Fruit fly (Drosophila melanogaster) whole organism, prepupa: ENCODE measurements around the gene CG6465.

Experiments
- Blimp-1 ChIP-seq: fragments of 200-800 bp; sonication (Bioruptor generic); optimal IDR thresholded peaks from 3 replicates; lab custom pipeline; 2017; ENCODE audit warnings: missing biosample characterization, missing genetic modification characterization, mild to moderate bottlenecking, moderate library complexity, missing genetic modification reagents
- CG10631 ChIP-seq: fragments of 200-800 bp; sonication (Bioruptor generic); optimal IDR thresholded peaks from 2 replicates; lab custom pipeline; 2016; ENCODE audit warnings: missing biosample characterization, missing genetic modification characterization
- CG10669 ChIP-seq: fragments of 200-800 bp; sonication (Bioruptor generic); optimal IDR thresholded peaks from 3 replicates; lab custom pipeline; 2018; ENCODE audit warnings: missing biosample characterization, mild to moderate bottlenecking, missing genetic modification characterization, moderate library complexity
- CG11762 ChIP-seq: fragments of 200-800 bp; sonication (Bioruptor generic); optimal IDR thresholded peaks from 3 replicates; lab custom pipeline; 2016; ENCODE audit warnings: missing biosample characterization, missing genetic modification characterization; ENCODE audit not compliant: insufficient read depth
- CG15336 ChIP-seq: fragments of 200-800 bp; sonication (Bioruptor generic); IDR thresholded peaks from 2 replicates; pipeline ENCODE4 v1.3.6; 2022; ENCODE audit warnings: missing biosample characterization, missing genetic modification characterization
- CG16779 ChIP-seq: fragments of 200-800 bp; sonication (Bioruptor generic); optimal IDR thresholded peaks from 3 replicates; lab custom pipeline; 2017; ENCODE audit warnings: missing biosample characterization, mild to moderate bottlenecking, missing genetic modification characterization
- CG31627 ChIP-seq: fragments of 200-800 bp; sonication (Bioruptor generic); optimal IDR thresholded peaks from 3 replicates; lab custom pipeline; 2016; ENCODE audit warnings: missing biosample characterization, missing genetic modification characterization
- CG34406 ChIP-seq: fragments of 200-800 bp; sonication (Bioruptor generic); optimal IDR thresholded peaks from 3 replicates; lab custom pipeline; 2016; ENCODE audit warnings: missing biosample characterization, missing genetic modification characterization
- CG4318 ChIP-seq: fragments of 200-800 bp; sonication (Bioruptor generic); optimal IDR thresholded peaks from 3 replicates; lab custom pipeline; 2017; ENCODE audit warnings: missing biosample characterization, mild to moderate bottlenecking, missing genetic modification characterization
- CG6163 ChIP-seq: fragments of 200-800 bp; sonication (Bioruptor generic); IDR thresholded peaks from 3 replicates; pipeline ENCODE4 v1.3.6; 2022; ENCODE audit warnings: missing biosample characterization, missing genetic modification characterization
- CG6792 ChIP-seq: fragments of 200-800 bp; sonication (Bioruptor generic); optimal IDR thresholded peaks from 3 replicates; lab custom pipeline; 2016; ENCODE audit warnings: missing biosample characterization, missing genetic modification characterization
- CG6854 ChIP-seq: fragments of 200-800 bp; sonication (Bioruptor generic); optimal IDR thresholded peaks from 2 replicates; lab custom pipeline; 2017; ENCODE audit warnings: missing biosample characterization, mild to moderate bottlenecking, missing genetic modification characterization
- CG8119 ChIP-seq: fragments of 200-800 bp; sonication (Bioruptor generic); IDR thresholded peaks from 3 replicates; pipeline ENCODE4 v1.3.6; 2022; ENCODE audit warnings: missing biosample characterization, missing genetic modification characterization
- CG8632 ChIP-seq: fragments of 200-800 bp; sonication (Bioruptor generic); optimal IDR thresholded peaks from 3 replicates; lab custom pipeline; 2016; ENCODE audit warnings: missing biosample characterization, missing genetic modification characterization
- Eip78C ChIP-seq: fragments of 200-800 bp; sonication (Bioruptor generic); peaks from one replicate; lab custom pipeline; 2016; ENCODE audit warnings: missing biosample characterization, missing genetic modification characterization
- Eip93F ChIP-seq: fragments of 200-800 bp; sonication (Bioruptor generic); optimal IDR thresholded peaks from 2 replicates; lab custom pipeline; 2016; ENCODE audit warnings: missing biosample characterization, mild to moderate bottlenecking, missing genetic modification characterization
- Ets21C ChIP-seq: fragments of 200-800 bp; sonication (Bioruptor generic); optimal IDR thresholded peaks from 3 replicates; lab custom pipeline; 2016; ENCODE audit warnings: missing biosample characterization, missing genetic modification characterization
- Ets96B ChIP-seq: fragments of 200-800 bp; optimal IDR thresholded peaks from 2 replicates; lab custom pipeline; 2019; ENCODE audit warnings: missing biosample characterization, mild to moderate bottlenecking, missing genetic modification characterization, moderate library complexity
- Gug ChIP-seq: fragments of 200-800 bp; sonication (Bioruptor generic); IDR thresholded peaks from 2 replicates; pipeline ENCODE4 v1.3.6; 2022; ENCODE audit warnings: missing biosample characterization, missing genetic modification characterization
- Hr4 ChIP-seq: fragments of 200-800 bp; sonication (Bioruptor generic); optimal IDR thresholded peaks from 3 replicates; lab custom pipeline; 2016; ENCODE audit warnings: missing biosample characterization, missing genetic modification characterization
- Lpt ChIP-seq: fragments of 200-800 bp; sonication (Bioruptor generic); optimal IDR thresholded peaks from 3 replicates; lab custom pipeline; 2016; ENCODE audit warnings: missing biosample characterization, missing genetic modification characterization
- Met ChIP-seq: fragments of 200-800 bp; sonication (Bioruptor generic); optimal IDR thresholded peaks from 3 replicates; lab custom pipeline; 2016; ENCODE audit warnings: missing biosample characterization, missing genetic modification characterization
- OdsH ChIP-seq: fragments of 200-800 bp; sonication (Bioruptor generic); optimal IDR thresholded peaks from 3 replicates; lab custom pipeline; 2016; ENCODE audit warnings: missing biosample characterization, missing genetic modification characterization
- Sox14 ChIP-seq: fragments of 200-800 bp; sonication (Bioruptor generic); optimal IDR thresholded peaks from 3 replicates; lab custom pipeline; 2016; ENCODE audit warnings: missing biosample characterization, missing genetic modification characterization
- Sox15 ChIP-seq: fragments of 200-800 bp; sonication (Bioruptor generic); optimal IDR thresholded peaks from 3 replicates; lab custom pipeline; 2016; ENCODE audit warnings: missing biosample characterization, missing genetic modification characterization
- acj6 ChIP-seq: fragments of 200-800 bp; sonication (Bioruptor generic); optimal IDR thresholded peaks from 3 replicates; lab custom pipeline; 2016; ENCODE audit warnings: missing biosample characterization, missing genetic modification characterization
- cyc ChIP-seq: fragments of 200-800 bp; sonication (Bioruptor generic); optimal IDR thresholded peaks from 3 replicates; lab custom pipeline; 2016; ENCODE audit warnings: missing biosample characterization, missing genetic modification characterization
- dac ChIP-seq: fragments of 200-800 bp; sonication (Bioruptor generic); optimal IDR thresholded peaks from 2 replicates; lab custom pipeline; 2017; ENCODE audit warnings: missing biosample characterization, mild to moderate bottlenecking, missing genetic modification characterization
- esn ChIP-seq: fragments of 200-800 bp; sonication (Bioruptor generic); optimal IDR thresholded peaks from 2 replicates; lab custom pipeline; 2016; ENCODE audit warnings: missing biosample characterization, mild to moderate bottlenecking, missing genetic modification characterization, moderate library complexity
- fd59A ChIP-seq: fragments of 200-800 bp; sonication (Bioruptor generic); optimal IDR thresholded peaks from 2 replicates; lab custom pipeline; 2017; ENCODE audit warnings: missing biosample characterization, mild to moderate bottlenecking, missing genetic modification characterization, missing genetic modification reagents
- fkh ChIP-seq: fragments of 200-800 bp; sonication (Bioruptor generic); optimal IDR thresholded peaks from 3 replicates; lab custom pipeline; 2017; ENCODE audit warnings: missing biosample characterization, mild to moderate bottlenecking, missing genetic modification characterization, moderate library complexity
- pdm3 ChIP-seq: fragments of 200-800 bp; sonication (Bioruptor generic); optimal IDR thresholded peaks from 3 replicates; lab custom pipeline; 2016; ENCODE audit warnings: missing biosample characterization, missing genetic modification characterization
- ss ChIP-seq, 2 experiments: fragments of 200-800 bp; sonication (Bioruptor generic); optimal IDR thresholded peaks; 2 replicates in 1 of 2; 3 replicates in 1 of 2; lab custom pipeline; 2017 to 2018; ENCODE audit warnings: mild to moderate bottlenecking in 2 of 2, missing biosample characterization in 2 of 2, missing genetic modification characterization in 2 of 2, moderate library complexity in 1 of 2
- svp ChIP-seq: fragments of 200-800 bp; sonication (Bioruptor generic); peaks from one replicate; lab custom pipeline; 2016; ENCODE audit warnings: missing biosample characterization, missing genetic modification characterization
- topi ChIP-seq: fragments of 200-800 bp; sonication (Bioruptor generic); optimal IDR thresholded peaks from 3 replicates; lab custom pipeline; 2016; ENCODE audit warnings: missing biosample characterization, missing genetic modification characterization
- vri ChIP-seq: fragments of 200-800 bp; sonication (Bioruptor generic); optimal IDR thresholded peaks from 3 replicates; lab custom pipeline; 2016; ENCODE audit warnings: missing biosample characterization, mild to moderate bottlenecking, missing genetic modification characterization

CG6465 gene

dm6 chr3R:10661098-10661497 is 16.0 kb downstream of the CG6465 start (continued):
- TF ChIP-seq acj6 (GFP tag; lab: Kevin White, UChicago) (peak; percentile 67), Ets21C (GFP tag; lab: Kevin White, UChicago) (peak; percentile 13), Eip78C (peak; percentile 86), dac (no peak), vri (GFP tag; lab: Kevin White, UChicago) (peak; percentile 38), CG34406 (GFP tag; lab: Kevin White, UChicago) (peak; percentile 61), Ets96B (tag; lab: Kevin White, UChicago) (peak; percentile 69), pdm3 (GFP tag; lab: Kevin White, UChicago) (peak; percentile 43), esn (peak; percentile 70), Gug (GFP tag; lab: Robert Waterston, UW) (no peak), CG8632 (GFP tag; lab: Kevin White, UChicago) (peak; percentile 45), OdsH (GFP tag; lab: Kevin White, UChicago) (peak; percentile 64), Sox15 (GFP tag; lab: Kevin White, UChicago) (peak; percentile 16), CG8119 (GFP tag; lab: Robert Waterston, UW) (0 out of 3 replicates have a peak, but pooled peaks have one; percentile 15), CG11762 (GFP tag; lab: Kevin White, UChicago) (peak; percentile 24), fd59A (GFP tag; lab: Kevin White, UChicago) (peak; percentile 60), cyc (peak; percentile 61), CG4318 (no peak), Sox14 (GFP tag; lab: Kevin White, UChicago) (peak; percentile 35), CG10631 (GFP tag; lab: Kevin White, UChicago) (peak; percentile 69), CG6163 (GFP tag; lab: Robert Waterston, UW) (peak; percentile 56; the same call in 2 of the 3 replicates)

dm6 chr3R:10659563-10659962 is 17.5 kb downstream of the CG6465 start:
- TF ChIP-seq CG10631 (GFP tag; lab: Kevin White, UChicago) = no peak
- TF ChIP-seq Sox15 (GFP tag; lab: Kevin White, UChicago) = no peak
- no peak for TF ChIP-seq esn
- no peak for TF ChIP-seq fkh (GFP tag; lab: Kevin White, UChicago)
- no peak for TF ChIP-seq CG31627 (GFP tag; lab: Kevin White, UChicago)
- TF ChIP-seq Sox14 (GFP tag; lab: Kevin White, UChicago) = no peak
- no peak for TF ChIP-seq Met
- TF ChIP-seq Hr4 (GFP tag; lab: Kevin White, UChicago) = no peak
- TF ChIP-seq CG6854 = no peak
- no peak for TF ChIP-seq CG15336 (GFP tag; lab: Robert Waterston, UW)
- TF ChIP-seq acj6 (GFP tag; lab: Kevin White, UChicago) = no peak
- no peak for TF ChIP-seq CG6792
- TF ChIP-seq CG10669 (GFP tag; lab: Kevin White, UChicago) = no peak
- no peak for TF ChIP-seq CG16779 (tag; lab: Kevin White, UChicago)
- TF ChIP-seq Lpt = no peak
- TF ChIP-seq Ets21C (GFP tag; lab: Kevin White, UChicago) = no peak

- peak; percentile 28 for TF ChIP-seq Met
- peak; percentile 12 for TF ChIP-seq CG31627 (GFP tag; lab: Kevin White, UChicago)
- peak; percentile 82 for TF ChIP-seq svp (GFP tag; lab: Kevin White, UChicago)
- peak; percentile 30 for TF ChIP-seq esn
- TF ChIP-seq cyc = peak; percentile 25
- TF ChIP-seq Eip78C = peak; percentile 42
- no peak for TF ChIP-seq CG6792
- no peak for TF ChIP-seq Eip93F (GFP tag; lab: Kevin White, UChicago)
- no peak for TF ChIP-seq Blimp-1
- TF ChIP-seq topi = peak; percentile 41
- TF ChIP-seq, all 60 proteins: peak for 7
Observed at dm6 chr3R:10658783-10659182, 18.3 kb downstream of the CG6465 start.

dm6 chr3R:10656578-10656977 is 20.5 kb downstream of the CG6465 start:
- peak; percentile 21 for TF ChIP-seq Eip78C
- TF ChIP-seq Lpt = no peak
- peak; percentile 25 to 27 for TF ChIP-seq ss (GFP tag; optimal IDR thresholded peaks at IDR 0.05; lab: Kevin White, UChicago)
